Worm (Caenorhabditis elegans) whole organism, L1 larva: ENCODE data around the gene inos-1.

Source experiments
- alr-1 ChIP-seq: fragments of 200-800 bp; sonication (Bioruptor generic); optimal IDR thresholded peaks from 2 replicates; lab custom pipeline; 2018; ENCODE audit warnings: borderline replicate concordance, mild to moderate bottlenecking, missing genetic modification characterization, missing compliant biosample characterization
- elt-3 ChIP-seq, 6 experiments: fragments of 150-350 bp in 1 of 6; sonication (generic microtip); optimal IDR thresholded peaks; 2 replicates each; lab custom pipeline; 2017 to 2018; ENCODE audit warnings: missing biosample characterization in 6 of 6, missing genetic modification characterization in 6 of 6, inconsistent platforms in 1 of 6
- skn-1 ChIP-seq: fragments of 150-350 bp; optimal IDR thresholded peaks from 2 replicates; lab custom pipeline; 2014; ENCODE audit warnings: missing biosample characterization, missing genetic modification characterization
- unc-62 ChIP-seq: fragments of 150-350 bp; optimal IDR thresholded peaks from 2 replicates; lab custom pipeline; 2014; ENCODE audit warnings: missing biosample characterization, missing genetic modification reagents, missing genetic modification characterization

- TF ChIP-seq unc-62 (GFP tag; lab: Kevin White, UChicago), result no peak
- no peak for TF ChIP-seq alr-1 (tag; lab: Kevin White, UChicago)
- no peak for TF ChIP-seq skn-1 (tag; lab: Kevin White, UChicago)
- TF ChIP-seq elt-3 (tag; optimal IDR thresholded peaks at IDR 0.05; lab: Kevin White, UChicago), result peak in 4 of 6 experiments; percentile 17 to 40 (median 27)
These were observed 43.0 kb downstream of the inos-1 start, which contains the start of gene nep-1 for ce11 chrII:11657079-11657478.
